Worm (Caenorhabditis elegans): Measurements from ENCODE around the gene Y71H2AL.2.

The Y71H2AL.2 gene

DNA sequence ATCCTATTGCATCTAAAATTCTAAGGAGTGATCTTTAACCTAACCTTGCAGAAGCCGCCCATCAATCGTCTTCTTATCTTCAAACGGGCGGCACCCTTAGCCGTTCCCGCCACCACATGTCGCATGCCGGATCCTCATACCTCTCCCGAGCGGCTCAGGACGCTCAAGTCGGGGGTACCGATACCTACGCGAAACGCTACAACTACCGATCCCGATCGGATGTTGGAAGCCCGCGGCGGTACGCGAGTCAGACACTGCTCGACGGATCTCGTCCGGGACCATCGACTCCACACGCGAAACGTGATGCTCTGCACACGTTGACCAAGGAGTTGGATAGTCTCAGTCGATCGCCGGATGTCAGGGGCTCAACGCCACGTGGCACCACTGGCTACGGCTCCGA is 6.8 kb upstream of the Y71H2AL.2 start:
- TF ChIP-seq mef-2 (tag; optimal IDR thresholded peaks at IDR 0.05): no peak
- TF ChIP-seq lin-39 (tag; optimal IDR thresholded peaks at IDR 0.05): no peak
- no peak for TF ChIP-seq egl-27 (tag; optimal IDR thresholded peaks at IDR 0.05)
- TF ChIP-seq alr-1 (tag; optimal IDR thresholded peaks at IDR 0.05; ENCODE audit: borderline replicate concordance): no peak
- no peak for TF ChIP-seq skn-1 (tag; optimal IDR thresholded peaks at IDR 0.05)
- no peak for TF ChIP-seq elt-3 (tag; optimal IDR thresholded peaks at IDR 0.05)
- no peak for TF ChIP-seq lsy-2 (tag; optimal IDR thresholded peaks at IDR 0.05)
- no peak for TF ChIP-seq dsc-1 (tag; optimal IDR thresholded peaks at IDR 0.05)

DNA sequence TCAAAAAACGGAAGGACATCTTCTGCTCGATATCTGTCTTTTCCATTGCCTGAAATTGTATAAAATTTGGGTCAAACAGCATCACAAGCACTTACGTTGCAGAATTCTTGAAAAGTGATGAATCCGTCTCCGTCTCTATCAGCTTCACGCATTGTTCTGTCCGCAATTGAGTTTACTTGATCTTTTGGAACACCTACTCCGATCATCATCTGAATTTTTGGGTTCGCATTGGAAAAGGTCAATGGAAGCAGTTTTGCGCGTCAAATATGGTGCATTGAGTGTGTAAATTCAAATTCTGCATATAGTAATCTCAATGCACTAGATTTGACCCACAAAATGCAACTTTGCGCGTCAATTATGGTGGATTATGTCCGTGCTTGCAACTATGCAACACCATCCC is 4.6 kb upstream of the Y71H2AL.2 start:
- TF ChIP-seq lin-13 (GFP tag; optimal IDR thresholded peaks at IDR 0.05): no peak
- TF ChIP-seq efl-1 (optimal IDR thresholded peaks at IDR 0.05): no peak
- peak in 1 of 2 experiments; percentile 6 for TF ChIP-seq efl-1 (GFP tag; optimal IDR thresholded peaks at IDR 0.05 in 1 of 2)

DNA sequence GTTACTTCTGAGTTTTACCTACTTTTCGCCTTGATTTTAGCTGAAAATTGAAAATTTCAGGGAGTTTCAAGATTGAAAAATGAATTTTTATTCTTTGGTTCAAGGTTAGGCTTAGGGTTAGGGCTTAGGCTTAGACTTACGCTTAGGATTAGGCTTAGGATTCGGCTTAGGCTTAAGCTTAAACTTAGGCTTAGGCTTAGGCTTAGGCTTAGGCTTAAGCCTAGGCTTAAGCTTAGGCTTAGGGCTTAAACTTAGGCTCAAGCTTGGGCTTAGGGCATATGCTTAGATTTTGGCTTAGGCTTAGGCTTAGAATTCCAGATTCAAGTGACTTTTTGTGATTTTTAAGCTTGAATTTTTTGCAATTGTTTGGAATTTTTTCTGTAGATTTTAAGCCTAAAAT is 2.8 kb upstream of the Y71H2AL.2 start:
- no peak for TF ChIP-seq ama-1 (optimal IDR thresholded peaks at IDR 0.05)
- no peak for TF ChIP-seq blmp-1 (tag; optimal IDR thresholded peaks at IDR 0.05)
- TF ChIP-seq nhr-12 (tag; optimal IDR thresholded peaks at IDR 0.05): no peak
- TF ChIP-seq elt-2 (tag; optimal IDR thresholded peaks at IDR 0.05): no peak
- TF ChIP-seq nhr-71 (tag; optimal IDR thresholded peaks at IDR 0.05): no peak
- TF ChIP-seq ceh-88 (GFP tag; IDR thresholded peaks at IDR 0.05): no peak
- TF ChIP-seq ets-5 (GFP tag; IDR thresholded peaks at IDR 0.05): no peak
- no peak for TF ChIP-seq hlh-17 (GFP tag; optimal IDR thresholded peaks at IDR 0.05; ENCODE audit: borderline replicate concordance)

DNA sequence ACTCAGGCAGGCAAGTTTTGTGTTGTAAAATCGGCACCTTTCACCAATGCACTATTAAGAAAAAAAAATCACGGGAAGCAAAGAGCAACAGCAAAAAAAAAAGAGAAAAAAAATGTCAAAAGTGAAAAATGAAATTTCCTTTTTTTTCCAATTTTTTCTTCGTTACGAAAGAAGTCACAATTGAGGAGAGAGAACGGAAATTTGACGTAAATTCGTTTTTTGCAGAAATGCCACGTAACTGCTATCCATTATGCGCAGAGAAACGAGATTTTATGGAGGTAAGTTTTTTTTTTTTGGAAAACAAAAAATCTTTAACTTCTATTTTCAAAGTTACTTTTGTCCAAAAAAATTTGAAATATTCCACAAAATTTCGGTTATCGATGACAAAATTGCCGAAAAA is 499 bp downstream of the Y71H2AL.2 start:
- TF ChIP-seq fkh-10 (GFP tag; optimal IDR thresholded peaks at IDR 0.05): peak; percentile 87
- TF ChIP-seq efl-1 (optimal IDR thresholded peaks at IDR 0.05): no peak
- TF ChIP-seq efl-1 (GFP tag; optimal IDR thresholded peaks at IDR 0.05 in 1 of 2): peak in 1 of 2 experiments; percentile 62
- TF ChIP-seq ces-1 (GFP tag; optimal IDR thresholded peaks at IDR 0.05): peak; percentile 68
- TF ChIP-seq alr-1 (tag; optimal IDR thresholded peaks at IDR 0.05; ENCODE audit: borderline replicate concordance): no peak
- peak; percentile 1 for TF ChIP-seq zag-1 (tag; optimal IDR thresholded peaks at IDR 0.05)

DNA sequence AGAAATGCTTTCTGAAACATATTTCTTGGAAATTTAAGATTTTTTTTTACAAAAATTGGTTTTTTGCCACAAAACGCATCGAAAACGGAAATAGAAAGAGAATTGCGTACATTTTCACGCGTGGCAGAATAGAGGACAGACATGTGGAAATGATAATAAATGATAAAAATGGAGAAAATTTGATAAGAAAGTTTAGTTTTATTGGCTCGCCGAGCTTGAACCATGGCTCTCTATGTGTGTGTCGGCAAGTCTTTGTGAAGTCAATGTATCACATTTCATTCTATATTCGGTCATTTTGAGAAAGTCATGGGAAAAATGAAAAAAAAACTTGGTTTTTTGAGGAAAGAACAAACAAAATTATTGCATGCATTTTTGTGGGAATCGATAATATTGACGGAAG is 1.2 kb downstream of the Y71H2AL.2 start:
- TF ChIP-seq lin-35 (GFP tag; optimal IDR thresholded peaks at IDR 0.05): peak in 1 of 2 experiments; percentile 29
- no peak for TF ChIP-seq lin-15B (tag; optimal IDR thresholded peaks at IDR 0.05)
- TF ChIP-seq elt-2 (tag; optimal IDR thresholded peaks at IDR 0.05): peak; percentile 48

DNA sequence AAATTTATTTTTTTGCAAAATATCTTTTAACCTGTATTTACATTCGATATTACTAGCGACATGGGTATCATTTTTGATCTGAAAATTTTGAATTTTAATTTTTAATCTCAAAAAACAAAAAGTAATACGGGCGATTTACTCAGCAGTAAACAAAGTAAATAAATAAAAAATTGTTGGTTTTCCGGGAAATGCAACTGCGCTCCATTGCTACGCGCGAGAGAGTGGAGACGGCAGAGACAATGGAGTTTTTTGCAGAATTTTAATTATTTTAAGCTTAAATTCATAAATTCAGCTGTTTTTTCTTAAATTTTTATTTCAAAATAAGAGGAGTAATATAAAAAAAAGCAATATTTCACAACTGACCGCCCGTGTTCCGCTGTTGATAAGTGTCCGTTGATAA is 12.6 kb downstream of the Y71H2AL.2 start, which contains the start of gene slc-30A9:
slc-30A9 (minus strand) TSS at position 78 of the 400 bp plus-strand sequence.
- TF ChIP-seq nhr-12 (tag; optimal IDR thresholded peaks at IDR 0.05) (no peak), F16B12.6 (tag; optimal IDR thresholded peaks at IDR 0.05) (peak; percentile 50), lin-13 (GFP tag; optimal IDR thresholded peaks at IDR 0.05) (peak; percentile 35), ceh-88 (GFP tag; IDR thresholded peaks at IDR 0.05) (no peak), blmp-1 (tag; optimal IDR thresholded peaks at IDR 0.05) (peak; percentile 39), nhr-47 (tag; optimal IDR thresholded peaks at IDR 0.05) (peak; percentile 42), hpl-2 (GFP tag; optimal IDR thresholded peaks at IDR 0.05) (no peak), xbp-1 (tag; optimal IDR thresholded peaks at IDR 0.05) (peak; percentile 31), unc-86 (tag; optimal IDR thresholded peaks at IDR 0.05) (peak; percentile 27), nhr-84 (tag; optimal IDR thresholded peaks at IDR 0.05) (no peak), elt-3 (tag; optimal IDR thresholded peaks at IDR 0.05) (peak in 1 of 6 experiments; percentile 0), nhr-20 (tag; optimal IDR thresholded peaks at IDR 0.05) (peak; percentile 19), zag-1 (tag; optimal IDR thresholded peaks at IDR 0.05) (no peak), lin-15B (tag; optimal IDR thresholded peaks at IDR 0.05) (peak; percentile 59), ceh-82 (tag; optimal IDR thresholded peaks at IDR 0.05) (peak; percentile 9 to 57 (median 41)), nhr-90 (tag; optimal IDR thresholded peaks at IDR 0.05; ENCODE audit: poor library complexity) (no peak), tbx-2 (tag; optimal IDR thresholded peaks at IDR 0.05) (peak; percentile 15), nhr-77 (tag; optimal IDR thresholded peaks at IDR 0.05) (peak; percentile 14), isw-1 (GFP tag; IDR thresholded peaks at IDR 0.05) (peak; percentile 10; the same call in 1 of the 2 replicates), nhr-71 (tag; optimal IDR thresholded peaks at IDR 0.05) (peak; percentile 63), mep-1 (tag; optimal IDR thresholded peaks at IDR 0.05) (peak; percentile 76), egl-13 (tag; optimal IDR thresholded peaks at IDR 0.05) (peak; percentile 79), lsy-2 (tag; optimal IDR thresholded peaks at IDR 0.05) (peak; percentile 61 to 71), irx-1 (tag; optimal IDR thresholded peaks at IDR 0.05) (no peak), swsn-7 (tag; optimal IDR thresholded peaks at IDR 0.05) (peak; percentile 39), skn-1 (tag; optimal IDR thresholded peaks at IDR 0.05) (peak; percentile 31), dpl-1 (GFP tag; optimal IDR thresholded peaks at IDR 0.05) (peak; percentile 11 to 61 (median 28)), lin-35 (GFP tag; optimal IDR thresholded peaks at IDR 0.05) (peak; percentile 35 to 50), snu-23 (GFP tag; optimal IDR thresholded peaks at IDR 0.05) (peak; percentile 57)
